Fruit fly (Drosophila melanogaster) whole organism: Measurements from ENCODE around the gene Cad89D.

ENCODE experiments used
- CG8478 ChIP-seq: fragments of >200 bp; optimal IDR thresholded peaks from 2 replicates; lab custom pipeline; 2018; ENCODE audit warnings: inconsistent platforms
- Dll ChIP-seq: fragments of >200 bp; optimal IDR thresholded peaks from 2 replicates; lab custom pipeline; 2017
- EcR ChIP-seq, 2 experiments: fragments of >200 bp; optimal IDR thresholded peaks; 2 replicates each; lab custom pipeline; 2017; ENCODE audit warnings: missing biosample characterization in 2 of 2, missing genetic modification characterization in 2 of 2, missing genetic modification reagents in 2 of 2
- pan ChIP-seq: fragments of >200 bp; optimal IDR thresholded peaks from 2 replicates; lab custom pipeline; 2017
- psq ChIP-seq: fragments of >200 bp; optimal IDR thresholded peaks from 2 replicates; lab custom pipeline; 2017
- usp ChIP-seq: fragments of >200 bp; optimal IDR thresholded peaks from 2 replicates; lab custom pipeline; 2017; ENCODE audit warnings: missing biosample characterization, missing genetic modification characterization, mixed read lengths

Cad89D gene

dm6 chr3R:16485487-16486233 lies 9.6 kb downstream of the Cad89D start:
- no peak for TF ChIP-seq Dll
- no peak for TF ChIP-seq usp
- no peak for TF ChIP-seq pan (lab: Kevin White, UChicago)
- no peak for TF ChIP-seq psq (lab: Kevin White, UChicago)
- no peak for TF ChIP-seq EcR (GFP tag; optimal IDR thresholded peaks at IDR 0.05; lab: Kevin White, UChicago)
- TF ChIP-seq CG8478 (lab: Kevin White, UChicago): no peak

dm6 chr3R:16483877-16484417 lies 11.3 kb downstream of the Cad89D start, which contains the start of gene Der-2:
Gene Der-2 (minus strand): TSS chr3R:16484223.
- no peak for TF ChIP-seq Dll
- TF ChIP-seq EcR (GFP tag; optimal IDR thresholded peaks at IDR 0.05; lab: Kevin White, UChicago): no peak
- TF ChIP-seq usp: no peak
- TF ChIP-seq pan (lab: Kevin White, UChicago): no peak
- TF ChIP-seq psq (lab: Kevin White, UChicago): no peak
- no peak for TF ChIP-seq CG8478 (lab: Kevin White, UChicago)

- TF ChIP-seq usp (no peak), Dll (no peak)
Observed at dm6 chr3R:16482276-16482675, 12.9 kb downstream of the Cad89D start, which contains the start of gene Sdhaf3. Gene Sdhaf3 (minus strand): TSS chr3R:16482452.

dm6 chr3R:16480995-16481394 lies 14.2 kb downstream of the Cad89D start, which contains the start of gene Dhfr:
Gene Dhfr (plus strand): TSS chr3R:16481167.
- TF ChIP-seq EcR (GFP tag; optimal IDR thresholded peaks at IDR 0.05; lab: Kevin White, UChicago) (no peak), CG8478 (lab: Kevin White, UChicago) (no peak), pan (lab: Kevin White, UChicago) (no peak), psq (lab: Kevin White, UChicago) (no peak), Dll (no peak), usp (no peak)

- TF ChIP-seq pan (lab: Kevin White, UChicago): no peak
- TF ChIP-seq CG8478 (lab: Kevin White, UChicago): no peak
- no peak for TF ChIP-seq usp
- TF ChIP-seq EcR (GFP tag; optimal IDR thresholded peaks at IDR 0.05; lab: Kevin White, UChicago): no peak
- TF ChIP-seq Dll: no peak
- no peak for TF ChIP-seq psq (lab: Kevin White, UChicago)
Observed at dm6 chr3R:16477033-16477432, 18.2 kb downstream of the Cad89D start, which contains the start of gene Gyc89Db. Gene Gyc89Db (plus strand): TSS chr3R:16477110.

dm6 chr3R:16476472-16476871 lies 18.8 kb downstream of the Cad89D start:
- TF ChIP-seq CG8478 (lab: Kevin White, UChicago) (no peak), psq (lab: Kevin White, UChicago) (no peak), pan (lab: Kevin White, UChicago) (no peak), Dll (no peak), usp (no peak)

dm6 chr3R:16472301-16472700 lies 22.9 kb downstream of the Cad89D start, which contains the start of gene Gyc89Da:
Gene Gyc89Da (plus strand): TSS chr3R:16472601.
- no peak for TF ChIP-seq Dll
- no peak for TF ChIP-seq usp
- TF ChIP-seq EcR (GFP tag; optimal IDR thresholded peaks at IDR 0.05; lab: Kevin White, UChicago): no peak
- no peak for TF ChIP-seq psq (lab: Kevin White, UChicago)
- no peak for TF ChIP-seq CG8478 (lab: Kevin White, UChicago)
- TF ChIP-seq pan (lab: Kevin White, UChicago): no peak

dm6 chr3R:16469501-16470263 lies 25.5 kb downstream of the Cad89D start, which contains the start of the genes CG42232 and CSN5:
Gene CG42232 (minus strand): TSS chr3R:16469663.
Gene CSN5 (plus strand): TSS chr3R:16470099.
- TF ChIP-seq psq (lab: Kevin White, UChicago) (no peak), Dll (no peak), EcR (GFP tag; optimal IDR thresholded peaks at IDR 0.05; lab: Kevin White, UChicago) (no peak), pan (lab: Kevin White, UChicago) (no peak), CG8478 (lab: Kevin White, UChicago) (no peak), usp (no peak)

dm6 chr3R:16468556-16468955 lies 26.7 kb downstream of the Cad89D start:
- TF ChIP-seq EcR (GFP tag; optimal IDR thresholded peaks at IDR 0.05; lab: Kevin White, UChicago) (no peak), Dll (no peak), usp (no peak), pan (lab: Kevin White, UChicago) (no peak), psq (lab: Kevin White, UChicago) (no peak), CG8478 (lab: Kevin White, UChicago) (no peak)

- no peak for TF ChIP-seq Dll
- TF ChIP-seq psq (lab: Kevin White, UChicago): no peak
- no peak for TF ChIP-seq usp
Observed at dm6 chr3R:16456607-16457006, 38.6 kb downstream of the Cad89D start.

- TF ChIP-seq pan (lab: Kevin White, UChicago): no peak
- no peak for TF ChIP-seq Dll
- no peak for TF ChIP-seq EcR (GFP tag; optimal IDR thresholded peaks at IDR 0.05; lab: Kevin White, UChicago)
- TF ChIP-seq usp: no peak
- TF ChIP-seq CG8478 (lab: Kevin White, UChicago): no peak
- no peak for TF ChIP-seq psq (lab: Kevin White, UChicago)
Observed at dm6 chr3R:16455875-16456274, 39.3 kb downstream of the Cad89D start, which contains the start of gene CG14883. Gene CG14883 (plus strand): TSS chr3R:16456052.

dm6 chr3R:16454192-16454591 lies 41.0 kb downstream of the Cad89D start, which contains the start of gene CG10405:
Gene CG10405 (plus strand): TSS chr3R:16454492.
- TF ChIP-seq EcR (GFP tag; optimal IDR thresholded peaks at IDR 0.05; lab: Kevin White, UChicago) (no peak), Dll (no peak), pan (lab: Kevin White, UChicago) (no peak), CG8478 (lab: Kevin White, UChicago) (no peak), psq (lab: Kevin White, UChicago) (no peak), usp (no peak)
